Worm (Caenorhabditis elegans): Measurements from ENCODE around the gene F55F10.1.

- TF ChIP-seq nhr-11 (tag; optimal IDR thresholded peaks at IDR 0.05) (no peak), lin-13 (GFP tag; optimal IDR thresholded peaks at IDR 0.05) (no peak), unc-55 (GFP tag; optimal IDR thresholded peaks at IDR 0.05) (no peak), elt-3 (tag; optimal IDR thresholded peaks at IDR 0.05) (no peak), snpc-4 (tag; optimal IDR thresholded peaks at IDR 0.05) (no peak), ztf-4 (tag; optimal IDR thresholded peaks at IDR 0.05) (no peak), zag-1 (tag; optimal IDR thresholded peaks at IDR 0.05) (no peak), ztf-11 (tag; optimal IDR thresholded peaks at IDR 0.05) (no peak)
Observed at ce11 chrIV:4344828-4345227, 15.8 kb upstream of the F55F10.1 start.
